Worm (Caenorhabditis elegans) whole organism, early embryonic: ENCODE measurements around the gene C39D10.1.

ENCODE experiments used
- B0310.2 ChIP-seq: sonication (generic microtip); optimal IDR thresholded peaks from 2 replicates; lab custom pipeline; 2016; ENCODE audit warnings: mild to moderate bottlenecking, missing genetic modification characterization, missing compliant biosample characterization
- F13C5.2 ChIP-seq: sonication (generic microtip); optimal IDR thresholded peaks from 2 replicates; lab custom pipeline; 2017; ENCODE audit warnings: mild to moderate bottlenecking, missing genetic modification characterization, inconsistent platforms, missing compliant biosample characterization
- aly-1 ChIP-seq: sonication (generic microtip); optimal IDR thresholded peaks from 2 replicates; lab custom pipeline; 2016; ENCODE audit warnings: missing genetic modification characterization, missing compliant biosample characterization
- ama-1 ChIP-seq: fragments of 150-350 bp; optimal IDR thresholded peaks from 2 replicates; lab custom pipeline; 2014
- ceh-13 ChIP-seq: fragments of 200-800 bp; sonication (Bioruptor generic); optimal IDR thresholded peaks from 2 replicates; lab custom pipeline; 2018; ENCODE audit warnings: mild to moderate bottlenecking, missing genetic modification characterization, missing compliant biosample characterization
- ceh-36 ChIP-seq: sonication (generic microtip); optimal IDR thresholded peaks from 2 replicates; lab custom pipeline; 2016; ENCODE audit warnings: missing genetic modification characterization, inconsistent platforms, missing compliant biosample characterization
- ets-7 ChIP-seq: sonication (generic microtip); optimal IDR thresholded peaks from 2 replicates; lab custom pipeline; 2016; ENCODE audit warnings: missing genotype, missing genetic modification characterization, missing compliant biosample characterization
- flt-1 ChIP-seq: fragments of 200-800 bp; sonication (Bioruptor generic); IDR thresholded peaks from 2 replicates; pipeline ENCODE4 v1.3.6; 2022; ENCODE audit warnings: missing genetic modification characterization, missing compliant biosample characterization
- hmbx-1 ChIP-seq: sonication (generic microtip); optimal IDR thresholded peaks from 2 replicates; lab custom pipeline; 2016; ENCODE audit warnings: mild to moderate bottlenecking, missing genetic modification characterization, missing compliant biosample characterization
- hmg-4 ChIP-seq: fragments of 200-800 bp; sonication (Bioruptor generic); optimal IDR thresholded peaks from 2 replicates; lab custom pipeline; 2018; ENCODE audit warnings: mild to moderate bottlenecking, missing genetic modification characterization, missing compliant biosample characterization
- hnd-1 ChIP-seq: sonication (generic microtip); optimal IDR thresholded peaks from 2 replicates; lab custom pipeline; 2016; ENCODE audit warnings: missing genetic modification characterization, missing compliant biosample characterization
- pes-1 ChIP-seq: fragments of 200-800 bp; sonication (Bioruptor generic); IDR thresholded peaks from 2 replicates; pipeline ENCODE4 v1.3.6; 2022; ENCODE audit warnings: missing genetic modification reagents, missing genetic modification characterization, missing compliant biosample characterization
- scrt-1 ChIP-seq: fragments of 200-800 bp; sonication (Bioruptor generic); IDR thresholded peaks from 2 replicates; pipeline ENCODE4 v1.3.6; 2022; ENCODE audit warnings: missing genetic modification characterization, missing compliant biosample characterization
- sea-1 ChIP-seq: fragments of 200-800 bp; sonication (Bioruptor generic); conservative IDR thresholded peaks from 2 replicates; pipeline ENCODE4 v1.3.6; 2022; ENCODE audit warnings: missing genetic modification characterization, missing compliant biosample characterization
- tbx-11 ChIP-seq: fragments of 200-800 bp; sonication (Bioruptor generic); IDR thresholded peaks from 2 replicates; pipeline ENCODE4 v1.3.6; 2022; ENCODE audit warnings: missing genetic modification characterization, missing compliant biosample characterization
- tbx-37 ChIP-seq: fragments of 200-800 bp; sonication (Bioruptor generic); conservative IDR thresholded peaks from 2 replicates; pipeline ENCODE4 v1.3.6; 2022; ENCODE audit warnings: missing genetic modification reagents, missing genetic modification characterization, missing compliant biosample characterization
- tra-4 ChIP-seq: sonication (generic microtip); optimal IDR thresholded peaks from 2 replicates; lab custom pipeline; 2017; ENCODE audit warnings: missing genetic modification characterization, missing compliant biosample characterization

Gene C39D10.1

DNA sequence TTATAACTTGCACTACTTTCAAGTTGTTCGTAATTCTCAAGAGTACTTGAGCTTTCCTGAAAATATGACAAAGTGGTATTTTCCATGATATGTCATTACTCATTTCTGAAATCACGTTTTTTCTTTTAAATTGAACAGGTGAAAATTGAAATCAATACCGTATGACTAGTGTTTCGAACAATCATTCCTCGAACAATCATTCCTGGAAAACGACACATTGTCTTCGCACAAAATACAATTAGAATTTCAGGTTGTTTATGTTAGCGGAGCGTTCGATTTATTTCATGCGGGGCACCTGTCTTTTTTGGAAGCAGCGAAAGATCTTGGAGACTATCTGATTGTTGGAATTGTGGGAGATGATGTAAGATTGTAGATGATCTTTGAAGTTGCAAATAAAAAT lies 20.6 kb upstream of the C39D10.1 start:
- no peak for TF ChIP-seq hmg-4 (GFP tag; lab: Kevin White, UChicago)
- TF ChIP-seq scrt-1 (GFP tag; lab: Robert Waterston, UW) = no peak
- no peak for TF ChIP-seq sea-1
- no peak for TF ChIP-seq flt-1 (GFP tag; lab: Robert Waterston, UW)
- TF ChIP-seq tbx-37 (GFP tag; lab: Robert Waterston, UW) = no peak
- TF ChIP-seq B0310.2 (tag; lab: Kevin White, UChicago) = no peak
- TF ChIP-seq ceh-36 (tag; lab: Kevin White, UChicago) = no peak
- TF ChIP-seq ets-7 (tag; lab: Kevin White, UChicago) = no peak
- TF ChIP-seq tra-4 = no peak
- TF ChIP-seq aly-1 (tag; lab: Kevin White, UChicago) = no peak
- no peak for TF ChIP-seq ama-1
- TF ChIP-seq pes-1 (GFP tag; lab: Robert Waterston, UW) = no peak
- no peak for TF ChIP-seq F13C5.2 (tag; lab: Kevin White, UChicago)
- no peak for TF ChIP-seq hmbx-1 (tag; lab: Kevin White, UChicago)
- no peak for TF ChIP-seq hnd-1 (tag; lab: Kevin White, UChicago)
- TF ChIP-seq ceh-13 = no peak

DNA sequence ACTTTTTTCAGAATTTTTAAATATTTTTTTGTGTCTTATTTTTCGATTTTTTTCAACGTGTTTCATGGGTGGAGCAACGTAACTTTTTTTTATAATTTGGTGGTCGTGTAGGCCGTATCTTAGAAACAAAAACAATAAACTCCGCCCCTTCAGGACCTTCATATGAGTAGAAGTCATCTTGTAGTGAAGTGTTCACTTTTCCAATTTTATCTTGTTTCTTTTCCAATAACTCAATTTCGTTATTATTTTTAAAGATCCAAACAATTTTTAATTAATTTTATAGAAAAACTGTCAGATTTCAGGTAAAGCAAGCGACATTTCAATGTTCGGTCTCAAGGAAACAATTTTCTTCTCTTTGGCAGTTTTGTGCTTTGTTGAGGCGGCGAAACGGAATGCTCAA lies 17.8 kb upstream of the C39D10.1 start, which contains the start of gene C39D10.2:
C39D10.2 (plus strand) TSS at position 301 of the 400 bp plus-strand sequence.
- no peak for TF ChIP-seq hmbx-1 (tag; lab: Kevin White, UChicago)
- no peak for TF ChIP-seq pes-1 (GFP tag; lab: Robert Waterston, UW)
- no peak for TF ChIP-seq ceh-36 (tag; lab: Kevin White, UChicago)
- no peak for TF ChIP-seq ets-7 (tag; lab: Kevin White, UChicago)
- TF ChIP-seq hmg-4 (GFP tag; lab: Kevin White, UChicago) = no peak
- no peak for TF ChIP-seq F13C5.2 (tag; lab: Kevin White, UChicago)
- TF ChIP-seq scrt-1 (GFP tag; lab: Robert Waterston, UW) = no peak

DNA sequence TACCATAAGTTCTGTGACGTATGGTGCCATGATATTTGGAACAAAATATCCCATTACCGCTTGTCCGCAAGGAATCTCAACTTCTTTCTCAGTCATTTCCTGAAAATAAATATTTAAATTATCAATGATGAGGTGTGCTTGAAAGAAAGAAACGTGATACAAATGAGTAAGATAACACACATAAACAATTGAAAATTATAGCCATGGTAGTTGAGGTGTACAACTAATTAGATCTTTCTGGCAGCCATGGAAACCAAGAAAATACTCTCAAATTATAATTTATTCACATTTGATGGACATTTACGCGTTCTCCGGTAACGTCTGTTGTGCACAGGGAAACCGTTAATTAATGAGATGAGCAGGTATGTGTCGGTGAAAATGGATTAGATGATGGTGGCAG lies 14.5 kb upstream of the C39D10.1 start, which contains the start of gene C39D10.5:
C39D10.5 (minus strand) TSS at position 101 of the 400 bp plus-strand sequence.
- TF ChIP-seq B0310.2 (tag; lab: Kevin White, UChicago) = no peak
- no peak for TF ChIP-seq tbx-37 (GFP tag; lab: Robert Waterston, UW)

DNA sequence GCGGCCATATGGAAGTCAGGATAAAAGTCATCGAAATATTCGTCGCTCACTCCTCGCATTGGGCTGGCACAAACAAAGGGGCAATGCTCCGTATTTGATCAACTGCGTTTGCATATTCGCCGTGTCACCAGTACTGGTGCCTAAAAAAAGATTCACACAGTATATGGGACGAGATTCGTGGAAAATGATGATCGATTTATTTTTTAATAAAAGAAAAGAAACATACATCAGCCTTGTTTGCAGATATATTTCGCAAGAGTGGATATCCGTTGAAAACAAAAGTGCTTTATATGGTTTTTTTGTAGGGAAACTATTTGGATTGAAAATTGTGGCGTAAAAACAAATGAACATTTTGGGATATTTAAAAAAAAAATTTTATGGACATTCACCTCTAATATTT lies 9.1 kb upstream of the C39D10.1 start, which contains the start of gene latd-1:
latd-1 (minus strand) TSS at position 101 of the 400 bp plus-strand sequence.
- no peak for TF ChIP-seq B0310.2 (tag; lab: Kevin White, UChicago)
- TF ChIP-seq hnd-1 (tag; lab: Kevin White, UChicago) = no peak

DNA sequence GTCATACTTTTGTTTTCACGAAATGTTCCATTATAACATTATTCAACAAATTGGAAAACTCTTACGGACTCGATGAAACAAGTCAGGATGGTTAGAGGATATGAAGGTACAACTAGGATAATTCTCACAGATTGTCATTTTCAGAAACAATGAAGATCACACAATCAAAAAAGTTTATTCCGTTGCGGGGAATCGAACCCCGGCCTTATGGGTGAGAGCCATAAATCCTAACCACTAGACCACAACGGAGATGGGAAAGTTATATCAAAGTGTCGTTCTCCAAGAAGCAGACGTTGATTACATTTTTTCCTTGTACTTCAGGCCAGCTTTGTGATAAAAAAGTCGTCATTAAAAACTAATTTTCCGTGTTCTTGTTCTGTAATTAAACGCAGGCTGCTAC lies 8.6 kb upstream of the C39D10.1 start:
- TF ChIP-seq hmbx-1 (tag; lab: Kevin White, UChicago) (no peak), scrt-1 (GFP tag; lab: Robert Waterston, UW) (no peak), tbx-37 (GFP tag; lab: Robert Waterston, UW) (no peak), ceh-36 (tag; lab: Kevin White, UChicago) (no peak)

DNA sequence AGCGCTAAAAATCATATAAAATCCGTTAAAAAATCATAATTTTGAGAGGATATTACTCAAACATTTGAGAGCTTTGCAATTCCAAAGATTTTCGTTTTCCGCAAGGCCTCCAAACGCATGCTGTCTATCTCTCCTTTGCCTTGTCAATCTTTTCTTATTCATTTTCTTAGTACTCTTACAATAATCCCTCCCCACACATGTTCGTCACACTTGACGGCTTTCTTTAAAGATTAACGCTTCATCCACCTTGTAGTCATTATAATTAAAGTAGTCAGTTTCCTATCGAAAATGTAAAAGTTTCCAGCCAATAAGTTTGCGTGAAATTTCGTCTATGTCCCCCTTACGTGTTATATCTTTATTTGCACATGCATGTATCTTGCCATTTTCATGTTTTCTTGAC lies 6.6 kb upstream of the C39D10.1 start:
- TF ChIP-seq B0310.2 (tag; lab: Kevin White, UChicago) (no peak), hmg-4 (GFP tag; lab: Kevin White, UChicago) (no peak), hmbx-1 (tag; lab: Kevin White, UChicago) (no peak), sea-1 (no peak), pes-1 (GFP tag; lab: Robert Waterston, UW) (no peak), tbx-37 (GFP tag; lab: Robert Waterston, UW) (no peak), hnd-1 (tag; lab: Kevin White, UChicago) (no peak), flt-1 (GFP tag; lab: Robert Waterston, UW) (no peak), F13C5.2 (tag; lab: Kevin White, UChicago) (no peak), tra-4 (no peak), ets-7 (tag; lab: Kevin White, UChicago) (no peak), ama-1 (no peak), ceh-13 (no peak), aly-1 (tag; lab: Kevin White, UChicago) (no peak), ceh-36 (tag; lab: Kevin White, UChicago) (no peak), tbx-11 (GFP tag; lab: Robert Waterston, UW) (no peak), scrt-1 (GFP tag; lab: Robert Waterston, UW) (no peak)

DNA sequence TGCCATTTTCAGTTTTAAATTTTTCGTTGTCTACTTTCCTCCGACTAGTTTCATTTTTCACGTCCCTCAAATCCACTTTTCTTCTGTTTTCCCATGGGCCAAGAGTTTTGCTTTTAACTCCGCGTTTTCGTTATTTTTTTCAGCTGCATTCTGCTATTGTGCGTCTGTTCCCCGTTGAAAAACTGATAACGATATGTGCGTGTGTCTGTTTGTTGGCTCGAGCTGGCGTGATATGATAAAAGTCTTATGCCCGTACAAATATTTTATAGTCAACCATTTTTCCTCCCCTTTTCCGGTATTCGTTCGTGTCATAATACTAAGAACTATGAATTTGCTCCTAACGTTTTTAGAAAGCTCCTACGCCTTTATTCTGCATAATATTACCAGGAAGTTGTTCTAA lies 4.9 kb upstream of the C39D10.1 start:
- TF ChIP-seq aly-1 (tag; lab: Kevin White, UChicago) = no peak
- TF ChIP-seq ceh-13 = no peak
- TF ChIP-seq hmg-4 (GFP tag; lab: Kevin White, UChicago) = no peak
- no peak for TF ChIP-seq pes-1 (GFP tag; lab: Robert Waterston, UW)
- no peak for TF ChIP-seq tra-4
- TF ChIP-seq tbx-11 (GFP tag; lab: Robert Waterston, UW) = no peak
- TF ChIP-seq tbx-37 (GFP tag; lab: Robert Waterston, UW) = no peak
- no peak for TF ChIP-seq F13C5.2 (tag; lab: Kevin White, UChicago)
- TF ChIP-seq flt-1 (GFP tag; lab: Robert Waterston, UW) = no peak
- TF ChIP-seq scrt-1 (GFP tag; lab: Robert Waterston, UW) = no peak

DNA sequence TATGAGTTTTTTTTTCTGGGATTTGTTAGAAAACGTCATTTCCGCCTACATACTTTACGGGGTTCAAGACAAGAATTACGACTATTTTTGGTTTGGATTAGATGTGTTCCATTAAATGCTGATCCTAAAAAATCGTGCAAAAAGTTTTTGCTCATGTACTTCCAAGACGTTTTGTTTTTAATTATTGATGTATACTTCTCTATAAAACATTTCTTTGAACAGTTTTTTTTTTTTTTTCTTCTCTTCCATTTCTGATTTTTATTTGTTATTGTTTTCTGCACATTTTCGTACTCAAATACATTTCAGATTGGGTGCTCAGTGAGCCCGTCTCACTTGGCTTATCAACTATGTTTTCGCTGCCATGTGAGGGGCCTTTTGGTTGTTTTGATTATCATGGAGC lies 3.8 kb upstream of the C39D10.1 start, which contains the start of gene C39D10.11:
C39D10.11 (plus strand) TSS at position 301 of the 400 bp plus-strand sequence.
- TF ChIP-seq ceh-13 (no peak), ama-1 (no peak), sea-1 (no peak), tbx-11 (GFP tag; lab: Robert Waterston, UW) (no peak), hmbx-1 (tag; lab: Kevin White, UChicago) (no peak)
